Fruit fly (Drosophila melanogaster) S2 (cell line): ENCODE data around the gene dUTPase.

Experiments used
- CG8478 ChIP-seq: fragments of >200 bp; optimal IDR thresholded peaks from 2 replicates; lab custom pipeline; 2018
- CTCF ChIP-seq, 2 experiments: fragments of >200 bp; optimal IDR thresholded peaks; 2 replicates each; lab custom pipeline; 2018

DNA sequence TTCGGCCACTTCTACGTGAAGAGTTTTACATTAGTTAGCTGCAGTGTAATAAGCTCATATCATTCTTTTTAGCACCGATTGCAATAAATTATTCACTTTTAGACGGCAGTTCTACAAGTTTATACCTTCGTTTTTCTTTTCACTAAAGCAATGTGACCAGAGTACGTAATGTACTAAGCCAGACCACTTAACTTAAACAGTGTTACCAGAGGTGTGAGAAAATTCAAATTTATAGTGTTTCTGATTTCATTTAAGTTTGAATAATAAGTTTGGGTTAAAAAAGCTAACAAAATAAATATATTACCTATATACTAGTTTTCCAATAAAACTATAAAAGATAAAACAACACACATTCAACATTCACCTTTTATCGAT is 43.1 kb upstream of the dUTPase start:
- no peak for TF ChIP-seq CG8478 (lab: Kevin White, UChicago)
- TF ChIP-seq CTCF (optimal IDR thresholded peaks at IDR 0.05; lab: Kevin White, UChicago), result no peak
